Fruit fly (Drosophila melanogaster): ENCODE results near the gene Sxl.

The Sxl gene

DNA sequence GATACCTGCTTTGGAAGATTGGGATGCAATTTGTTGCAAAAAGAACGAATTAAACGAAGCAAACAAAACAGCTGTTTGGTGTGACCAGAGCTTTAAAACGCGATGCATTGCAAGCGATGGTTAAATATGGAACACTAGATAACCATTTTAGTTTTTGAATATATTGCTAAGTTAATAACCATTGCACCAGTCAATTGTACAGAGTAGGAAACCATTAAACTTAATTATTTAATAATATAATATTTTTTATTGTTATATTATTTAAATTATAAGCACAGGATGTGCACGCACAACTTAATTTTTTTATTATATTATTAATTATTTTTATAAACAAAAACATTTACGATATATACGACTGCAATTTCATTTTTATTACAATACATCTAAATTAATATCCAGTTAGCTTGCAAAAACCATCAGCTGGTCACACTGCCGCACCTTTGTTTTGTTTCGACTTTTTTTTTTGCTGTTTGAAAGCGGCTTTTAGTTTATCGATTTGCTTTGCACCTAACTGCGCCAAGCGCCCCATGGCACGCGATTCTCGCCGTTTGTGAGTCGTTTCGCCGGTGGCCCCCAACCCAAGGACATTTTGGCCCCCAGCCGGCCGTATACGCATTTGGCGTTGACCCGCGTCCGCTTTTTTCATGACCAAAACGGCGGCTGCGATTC lies 6.7 kb upstream of the Sxl start, which contains the start of the genes CG4617 and CG8300 (continued):
- peak; percentile 53 for TF ChIP-seq gfzf (GFP tag; optimal IDR thresholded peaks at IDR 0.05)
- no peak for TF ChIP-seq sim (GFP tag; IDR thresholded peaks at IDR 0.05)
- no peak for TF ChIP-seq Doc3 (GFP tag; IDR thresholded peaks at IDR 0.05; ENCODE audit: partially characterized antibody)
- TF ChIP-seq CG2129 (GFP tag; IDR thresholded peaks at IDR 0.05; ENCODE audit: partially characterized antibody) = no peak
- TF ChIP-seq Fer1 (GFP tag; optimal IDR thresholded peaks at IDR 0.05) = no peak
- TF ChIP-seq zen2 (GFP tag; IDR thresholded peaks at IDR 0.05; ENCODE audit: partially characterized antibody) = no peak
- no peak for TF ChIP-seq repo (GFP tag; optimal IDR thresholded peaks at IDR 0.05)
- no peak for TF ChIP-seq odd (GFP tag; optimal IDR thresholded peaks at IDR 0.05)
- no peak for TF ChIP-seq CG14860 (GFP tag; IDR thresholded peaks at IDR 0.05; ENCODE audit: partially characterized antibody)
- TF ChIP-seq CG11695 (GFP tag; IDR thresholded peaks at IDR 0.05) = no peak
- no peak for TF ChIP-seq sisA (GFP tag; IDR thresholded peaks at IDR 0.05)
- no peak for TF ChIP-seq ftz-f1 (GFP tag; optimal IDR thresholded peaks at IDR 0.05)
- no peak for TF ChIP-seq CG9437 (GFP tag; optimal IDR thresholded peaks at IDR 0.05)
- no peak for TF ChIP-seq CG1647 (GFP tag; optimal IDR thresholded peaks at IDR 0.05)
- no peak for TF ChIP-seq CG12155 (GFP tag; optimal IDR thresholded peaks at IDR 0.05)
- TF ChIP-seq CG13624 (GFP tag; optimal IDR thresholded peaks at IDR 0.05) = no peak
- no peak for TF ChIP-seq cg (GFP tag; optimal IDR thresholded peaks at IDR 0.05)
- TF ChIP-seq CG1529 (GFP tag; optimal IDR thresholded peaks at IDR 0.05) = no peak
- TF ChIP-seq crol (GFP tag; IDR thresholded peaks at IDR 0.05) = no peak
- TF ChIP-seq CG2875 (GFP tag; optimal IDR thresholded peaks at IDR 0.05) = no peak
- no peak for TF ChIP-seq Bgb (GFP tag; IDR thresholded peaks at IDR 0.05; ENCODE audit: partially characterized antibody)
- no peak for TF ChIP-seq vnd (GFP tag; IDR thresholded peaks at IDR 0.05; ENCODE audit: partially characterized antibody)
- TF ChIP-seq lola (GFP tag; optimal IDR thresholded peaks at IDR 0.05) = peak in 1 of 3 experiments; percentile 20
- no peak for TF ChIP-seq gro (GFP tag; optimal IDR thresholded peaks at IDR 0.05)
- TF ChIP-seq CG12744 (GFP tag; optimal IDR thresholded peaks at IDR 0.05) = no peak
- no peak for TF ChIP-seq CG4730 (GFP tag; IDR thresholded peaks at IDR 0.05)
- TF ChIP-seq CTCF (GFP tag; optimal IDR thresholded peaks at IDR 0.05) = no peak
- no peak for TF ChIP-seq CG42726 (GFP tag; IDR thresholded peaks at IDR 0.05; ENCODE audit: partially characterized antibody)
- no peak for TF ChIP-seq zfh1 (GFP tag; IDR thresholded peaks at IDR 0.05)
- TF ChIP-seq pb (GFP tag; optimal IDR thresholded peaks at IDR 0.05) = no peak
- TF ChIP-seq CG31388 (GFP tag; optimal IDR thresholded peaks at IDR 0.05) = no peak
- TF ChIP-seq B-H1 (GFP tag; IDR thresholded peaks at IDR 0.05) = no peak
- TF ChIP-seq CG17802 (tag; optimal IDR thresholded peaks at IDR 0.05) = no peak
- TF ChIP-seq twi (tag; optimal IDR thresholded peaks at IDR 0.05) = no peak
- no peak for TF ChIP-seq pnt (GFP tag; optimal IDR thresholded peaks at IDR 0.05)
- no peak for TF ChIP-seq CG2889 (GFP tag; IDR thresholded peaks at IDR 0.05)
- TF ChIP-seq ATbp (GFP tag; optimal IDR thresholded peaks at IDR 0.05) = no peak
- peak; percentile 11 for TF ChIP-seq CG15601 (tag; optimal IDR thresholded peaks at IDR 0.05)
- no peak for TF ChIP-seq ERR (GFP tag; optimal IDR thresholded peaks at IDR 0.05)
- TF ChIP-seq CG9817 (tag; optimal IDR thresholded peaks at IDR 0.05) = peak; percentile 43
- TF ChIP-seq rib (GFP tag; IDR thresholded peaks at IDR 0.05) = no peak
- TF ChIP-seq cwo (GFP tag; optimal IDR thresholded peaks at IDR 0.05) = no peak
- TF ChIP-seq bab2 (GFP tag; optimal IDR thresholded peaks at IDR 0.05) = no peak
- TF ChIP-seq CG6254 (GFP tag; optimal IDR thresholded peaks at IDR 0.05) = no peak
- no peak for TF ChIP-seq gce (GFP tag; IDR thresholded peaks at IDR 0.05)
- TF ChIP-seq Optix (GFP tag; IDR thresholded peaks at IDR 0.05) = no peak
- no peak for TF ChIP-seq CG11093 (GFP tag; IDR thresholded peaks at IDR 0.05)
- peak; percentile 70 for TF ChIP-seq row (GFP tag; IDR thresholded peaks at IDR 0.05)
- peak; percentile 5 for TF ChIP-seq CG15696 (tag; optimal IDR thresholded peaks at IDR 0.05)
- TF ChIP-seq CG2199 (GFP tag; IDR thresholded peaks at IDR 0.05) = no peak
- TF ChIP-seq CG10543 (GFP tag; optimal IDR thresholded peaks at IDR 0.05) = peak; percentile 52
